Worm (Caenorhabditis elegans) whole organism, L1 larva: Measurements from ENCODE around the gene cyp-14A2.
A peak's percentile ranks its signal among the peaks of the same experiment; 100 is the strongest.

Experiments
- C34B4.2 ChIP-seq: sonication (generic microtip); optimal IDR thresholded peaks from 2 replicates; lab custom pipeline; 2017; ENCODE audit warnings: mild to moderate bottlenecking, missing genetic modification characterization, missing compliant biosample characterization
- Y116A8C.19 ChIP-seq: sonication (generic microtip); optimal IDR thresholded peaks from 2 replicates; lab custom pipeline; 2016; ENCODE audit warnings: missing compliant biosample characterization, missing genetic modification characterization, borderline replicate concordance
- aha-1 ChIP-seq: fragments of 150-350 bp; optimal IDR thresholded peaks from 2 replicates; lab custom pipeline; 2014; ENCODE audit warnings: missing biosample characterization, missing genetic modification characterization
- blmp-1 ChIP-seq: fragments of 150-350 bp; optimal IDR thresholded peaks from 2 replicates; lab custom pipeline; 2014; ENCODE audit warnings: missing biosample characterization, missing genetic modification characterization
- ceh-63 ChIP-seq: fragments of 200-800 bp; sonication (Bioruptor generic); optimal IDR thresholded peaks from 2 replicates; lab custom pipeline; 2018; ENCODE audit warnings: mild to moderate bottlenecking, missing genetic modification characterization, missing compliant biosample characterization
- ceh-8 ChIP-seq: fragments of 200-800 bp; sonication (Bioruptor generic); optimal IDR thresholded peaks from 2 replicates; lab custom pipeline; 2018; ENCODE audit warnings: mild to moderate bottlenecking, missing genetic modification characterization, moderate library complexity, missing compliant biosample characterization
- ceh-82 ChIP-seq, 3 experiments: fragments of 150-350 bp in 1 of 3; sonication (generic microtip) in 2 of 3; optimal IDR thresholded peaks; 2 replicates each; lab custom pipeline; 2014 to 2017; ENCODE audit warnings: missing biosample characterization in 3 of 3, missing genetic modification characterization in 3 of 3
- ceh-90 ChIP-seq: sonication (generic microtip); optimal IDR thresholded peaks from 2 replicates; lab custom pipeline; 2016; ENCODE audit warnings: missing genetic modification characterization, missing compliant biosample characterization
- dpl-1 ChIP-seq, 3 experiments: fragments of 150-350 bp in 2 of 3; sonication (generic microtip) in 1 of 3; optimal IDR thresholded peaks; 2 replicates each; lab custom pipeline; 2014 to 2017; ENCODE audit warnings: missing biosample characterization in 3 of 3, missing genetic modification characterization in 3 of 3, missing genetic modification reagents in 3 of 3
- dsc-1 ChIP-seq: sonication (generic microtip); optimal IDR thresholded peaks from 2 replicates; lab custom pipeline; 2016; ENCODE audit warnings: mild to moderate bottlenecking, missing genetic modification characterization, missing compliant biosample characterization
- efl-3 ChIP-seq: fragments of 200-800 bp; sonication (Bioruptor generic); optimal IDR thresholded peaks from 2 replicates; lab custom pipeline; 2018; ENCODE audit warnings: mild to moderate bottlenecking, missing genetic modification characterization, missing compliant biosample characterization
- egl-27 ChIP-seq, 2 experiments: fragments of 150-350 bp in 1 of 2; sonication (generic microtip); optimal IDR thresholded peaks; 3 replicates each; lab custom pipeline; 2017 to 2018; ENCODE audit warnings: missing biosample characterization in 2 of 2, missing genetic modification characterization in 2 of 2, missing genetic modification reagents in 2 of 2
- elt-2 ChIP-seq: sonication (generic microtip); optimal IDR thresholded peaks from 2 replicates; lab custom pipeline; 2016; ENCODE audit warnings: missing genetic modification characterization, mild to moderate bottlenecking, inconsistent platforms, missing compliant biosample characterization, missing genetic modification reagents
- ets-5 ChIP-seq: fragments of 200-800 bp; sonication (Bioruptor generic); IDR thresholded peaks from 2 replicates; pipeline ENCODE4 v1.3.6; 2022; ENCODE audit warnings: missing genetic modification characterization, missing compliant biosample characterization
- hpl-2 ChIP-seq: fragments of 150-350 bp; optimal IDR thresholded peaks from 2 replicates; lab custom pipeline; 2014; ENCODE audit warnings: missing biosample characterization, missing genetic modification reagents, missing genetic modification characterization
- isw-1 ChIP-seq: fragments of 200-800 bp; sonication (Bioruptor generic); IDR thresholded peaks from 2 replicates; pipeline ENCODE4 v1.3.6; 2022; ENCODE audit warnings: missing genetic modification characterization, missing compliant biosample characterization
- jun-1 ChIP-seq: fragments of 150-350 bp; optimal IDR thresholded peaks from 2 replicates; lab custom pipeline; 2014; ENCODE audit warnings: missing biosample characterization, missing genetic modification reagents, missing genetic modification characterization
- lin-14 ChIP-seq: fragments of 200-800 bp; sonication (Bioruptor generic); optimal IDR thresholded peaks from 2 replicates; lab custom pipeline; 2018; ENCODE audit warnings: mild to moderate bottlenecking, missing genetic modification characterization, moderate library complexity, missing compliant biosample characterization
- lin-15B ChIP-seq: fragments of 150-350 bp; sonication (generic microtip); optimal IDR thresholded peaks from 3 replicates; lab custom pipeline; 2014; ENCODE audit warnings: missing biosample characterization, missing genetic modification characterization
- lir-3 ChIP-seq: sonication (generic microtip); optimal IDR thresholded peaks from 2 replicates; lab custom pipeline; 2016; ENCODE audit warnings: mild to moderate bottlenecking, missing genetic modification characterization, moderate library complexity, missing compliant biosample characterization; ENCODE audit not compliant: poor library complexity
- mab-9 ChIP-seq: fragments of 200-800 bp; sonication (Bioruptor generic); IDR thresholded peaks from 2 replicates; pipeline ENCODE4 v1.3.6; 2022; ENCODE audit warnings: missing genetic modification reagents, missing genetic modification characterization, missing compliant biosample characterization
- mdl-1 ChIP-seq, 2 experiments: fragments of 150-350 bp; optimal IDR thresholded peaks; 2 replicates each; lab custom pipeline; 2014 to 2017; ENCODE audit warnings: missing biosample characterization in 2 of 2, missing genetic modification characterization in 2 of 2, inconsistent platforms in 1 of 2
- mef-2 ChIP-seq: fragments of 150-350 bp; optimal IDR thresholded peaks from 2 replicates; lab custom pipeline; 2014; ENCODE audit warnings: missing biosample characterization, missing genetic modification characterization
- mep-1 ChIP-seq: fragments of 150-350 bp; optimal IDR thresholded peaks from 2 replicates; lab custom pipeline; 2014; ENCODE audit warnings: missing biosample characterization, missing genetic modification characterization
- nhr-19 ChIP-seq: fragments of 200-800 bp; sonication (Bioruptor generic); conservative IDR thresholded peaks from 2 replicates; pipeline ENCODE4 v1.3.6; 2022; ENCODE audit warnings: missing genetic modification characterization, missing compliant biosample characterization
- nhr-20 ChIP-seq: sonication (generic microtip); optimal IDR thresholded peaks from 2 replicates; lab custom pipeline; 2016; ENCODE audit warnings: mild to moderate bottlenecking, missing genetic modification characterization, missing compliant biosample characterization
- nhr-28 ChIP-seq: fragments of 150-350 bp; optimal IDR thresholded peaks from 2 replicates; lab custom pipeline; 2014; ENCODE audit warnings: missing biosample characterization, missing genetic modification characterization
- nhr-47 ChIP-seq: sonication (generic microtip); optimal IDR thresholded peaks from 2 replicates; lab custom pipeline; 2016; ENCODE audit warnings: mild to moderate bottlenecking, missing genetic modification characterization, moderate library complexity, missing compliant biosample characterization
- nhr-71 ChIP-seq: sonication (generic microtip); optimal IDR thresholded peaks from 2 replicates; lab custom pipeline; 2016; ENCODE audit warnings: mild to moderate bottlenecking, missing genetic modification characterization, moderate library complexity, missing compliant biosample characterization
- nhr-90 ChIP-seq: sonication (generic microtip); optimal IDR thresholded peaks from 2 replicates; lab custom pipeline; 2016; ENCODE audit warnings: mild to moderate bottlenecking, missing genetic modification characterization, missing compliant biosample characterization; ENCODE audit not compliant: poor library complexity
- pag-3 ChIP-seq: sonication (generic microtip); optimal IDR thresholded peaks from 2 replicates; lab custom pipeline; 2017; ENCODE audit warnings: missing genetic modification characterization, mild to moderate bottlenecking, missing compliant biosample characterization, antibody characterized with exemption, borderline replicate concordance; ENCODE audit not compliant: insufficient read depth
- pqm-1 ChIP-seq: sonication (generic microtip); optimal IDR thresholded peaks from 3 replicates; lab custom pipeline; 2017; ENCODE audit warnings: missing biosample characterization, missing genetic modification characterization
- rnt-1 ChIP-seq: sonication (generic microtip); optimal IDR thresholded peaks from 2 replicates; lab custom pipeline; 2016; ENCODE audit warnings: mild to moderate bottlenecking, missing genetic modification characterization, moderate library complexity, missing compliant biosample characterization
- skn-1 ChIP-seq: fragments of 150-350 bp; optimal IDR thresholded peaks from 2 replicates; lab custom pipeline; 2014; ENCODE audit warnings: missing biosample characterization, missing genetic modification characterization
- snpc-4 ChIP-seq: fragments of 150-350 bp; optimal IDR thresholded peaks from 2 replicates; lab custom pipeline; 2014; ENCODE audit warnings: missing biosample characterization, missing genetic modification characterization
- snu-23 ChIP-seq: sonication (generic microtip); optimal IDR thresholded peaks from 2 replicates; lab custom pipeline; 2016; ENCODE audit warnings: missing genetic modification characterization, missing compliant biosample characterization
- swsn-7 ChIP-seq: sonication (generic microtip); optimal IDR thresholded peaks from 2 replicates; lab custom pipeline; 2016; ENCODE audit warnings: missing genetic modification characterization, missing compliant biosample characterization
- tbx-2 ChIP-seq: sonication (generic microtip); optimal IDR thresholded peaks from 2 replicates; lab custom pipeline; 2016; ENCODE audit warnings: missing genetic modification characterization, missing compliant biosample characterization
- tlp-1 ChIP-seq: fragments of 150-350 bp; optimal IDR thresholded peaks from 2 replicates; lab custom pipeline; 2014; ENCODE audit warnings: missing biosample characterization, missing genetic modification characterization
- unc-130 ChIP-seq: fragments of 150-350 bp; optimal IDR thresholded peaks from 2 replicates; lab custom pipeline; 2017; ENCODE audit warnings: missing biosample characterization, missing genetic modification characterization, inconsistent platforms
- unc-30 ChIP-seq: sonication (generic microtip); optimal IDR thresholded peaks from 2 replicates; lab custom pipeline; 2017; ENCODE audit warnings: missing biosample characterization, missing genetic modification characterization
- unc-86 ChIP-seq: sonication (generic microtip); optimal IDR thresholded peaks from 2 replicates; lab custom pipeline; 2016; ENCODE audit warnings: missing genetic modification characterization, missing compliant biosample characterization
- vab-15 ChIP-seq: sonication (generic microtip); optimal IDR thresholded peaks from 2 replicates; lab custom pipeline; 2017; ENCODE audit warnings: missing genotype, mild to moderate bottlenecking, missing genetic modification characterization, missing compliant biosample characterization
- ztf-4 ChIP-seq: fragments of 150-350 bp; optimal IDR thresholded peaks from 2 replicates; lab custom pipeline; 2014; ENCODE audit warnings: missing biosample characterization, missing genetic modification characterization

cyp-14A2 gene

DNA sequence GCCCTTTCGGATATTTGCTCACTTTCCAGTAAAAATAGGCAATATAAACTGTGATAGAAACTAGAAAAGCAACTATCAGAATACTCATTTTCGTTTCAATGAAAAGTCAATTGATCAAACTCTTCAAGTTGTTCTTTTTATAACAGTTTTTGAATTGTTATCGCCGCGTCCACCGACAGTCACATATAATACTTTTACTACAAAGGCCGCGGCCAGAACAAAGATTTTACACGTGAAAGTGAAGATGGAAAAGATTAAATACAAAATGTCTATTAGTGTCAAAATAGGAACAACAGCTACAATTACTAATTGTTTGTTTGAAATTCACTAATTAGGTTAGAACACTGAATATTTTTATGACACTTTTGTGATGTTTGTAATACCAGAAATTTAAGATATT lies at the start of gene cyp-14A2:
TSS of gene cyp-14A2 (minus strand) at position 101 of the 400 bp plus-strand sequence.
- TF ChIP-seq unc-30 (tag; lab: Kevin White, UChicago) (no peak), ceh-8 (no peak), dpl-1 (GFP tag; optimal IDR thresholded peaks at IDR 0.05; lab: Kevin White, UChicago) (no peak), blmp-1 (tag; lab: Kevin White, UChicago) (peak; percentile 31), ceh-90 (tag; lab: Kevin White, UChicago) (no peak), isw-1 (GFP tag; lab: Robert Waterston, UW) (no peak)

- TF ChIP-seq lin-15B (no peak), C34B4.2 (tag; lab: Kevin White, UChicago) (no peak), swsn-7 (tag; lab: Kevin White, UChicago) (no peak), Y116A8C.19 (no peak), skn-1 (tag; lab: Kevin White, UChicago) (no peak), jun-1 (tag; lab: Kevin White, UChicago) (no peak), unc-30 (tag; lab: Kevin White, UChicago) (no peak), pag-3 (tag; lab: Kevin White, UChicago) (no peak), nhr-90 (tag; lab: Kevin White, UChicago) (no peak), nhr-71 (tag; lab: Kevin White, UChicago) (peak; percentile 54), egl-27 (tag; optimal IDR thresholded peaks at IDR 0.05; lab: Kevin White, UChicago) (no peak), tbx-2 (tag; lab: Kevin White, UChicago) (no peak), elt-2 (no peak), ceh-8 (no peak), rnt-1 (tag; lab: Kevin White, UChicago) (peak; percentile 47), aha-1 (tag; lab: Kevin White, UChicago) (no peak), snu-23 (GFP tag; lab: Kevin White, UChicago) (peak; percentile 7), ztf-4 (tag; lab: Kevin White, UChicago) (no peak), tlp-1 (tag; lab: Kevin White, UChicago) (no peak), snpc-4 (tag; lab: Kevin White, UChicago) (no peak), ceh-82 (tag; optimal IDR thresholded peaks at IDR 0.05; lab: Kevin White, UChicago) (no peak), hpl-2 (no peak), nhr-28 (tag; lab: Kevin White, UChicago) (no peak), ets-5 (GFP tag; lab: Robert Waterston, UW) (no peak), nhr-19 (GFP tag; lab: Robert Waterston, UW) (peak; percentile 43), vab-15 (tag; lab: Kevin White, UChicago) (no peak), unc-86 (tag; lab: Kevin White, UChicago) (no peak), mab-9 (GFP tag; lab: Robert Waterston, UW) (no peak), mdl-1 (tag; optimal IDR thresholded peaks at IDR 0.05; lab: Kevin White, UChicago) (peak in 1 of 2 experiments; percentile 27), unc-130 (tag; lab: Kevin White, UChicago) (peak; percentile 58), ceh-63 (GFP tag; lab: Kevin White, UChicago) (no peak), dsc-1 (tag; lab: Kevin White, UChicago) (peak; percentile 5), nhr-47 (tag; lab: Kevin White, UChicago) (no peak), efl-3 (GFP tag; lab: Kevin White, UChicago) (no peak), mep-1 (tag; lab: Kevin White, UChicago) (no peak), lin-14 (peak; percentile 42), nhr-20 (peak; percentile 31), pqm-1 (tag; lab: Kevin White, UChicago) (no peak), mef-2 (tag; lab: Kevin White, UChicago) (no peak), blmp-1 (tag; lab: Kevin White, UChicago) (no peak), lir-3 (tag; lab: Kevin White, UChicago) (no peak)
Measured at ce11 chrX:13318316-13318715, 48.8 kb upstream of the cyp-14A2 start.
